Worm (Caenorhabditis elegans) whole organism, young adult: ENCODE data around the gene dyn-1.

Experiments used
- cebp-2 ChIP-seq: fragments of 200-800 bp; sonication (Bioruptor generic); IDR thresholded peaks from 2 replicates; pipeline ENCODE4 v1.3.6; 2022; ENCODE audit warnings: missing genetic modification characterization, missing compliant biosample characterization
- repo-1 ChIP-seq: sonication (generic microtip); optimal IDR thresholded peaks from 2 replicates; lab custom pipeline; 2017; ENCODE audit warnings: mild to moderate bottlenecking, missing genetic modification characterization, missing compliant biosample characterization

- TF ChIP-seq repo-1 (tag; lab: Kevin White, UChicago) (no peak), cebp-2 (GFP tag; lab: Robert Waterston, UW) (no peak)
These were observed 16.5 kb upstream of the dyn-1 start for ce11 chrX:15552024-15552769.
